Worm (Caenorhabditis elegans) whole organism, L3 larva: ENCODE measurements around the gene daf-42.
"Not testable (repeated sequence)": the region's sequence is repeated elsewhere in the genome, so short reads cannot be mapped to it uniquely, and the experiment has no call there.

ENCODE experiments used
- R02D3.7 ChIP-seq: fragments of 150-350 bp; optimal IDR thresholded peaks from 2 replicates; lab custom pipeline; 2014; ENCODE audit warnings: missing biosample characterization, missing genetic modification characterization
- ZK546.5 ChIP-seq: sonication (generic microtip); optimal IDR thresholded peaks from 2 replicates; lab custom pipeline; 2017; ENCODE audit warnings: missing biosample characterization, missing genetic modification characterization
- aly-2 ChIP-seq: fragments of 150-350 bp; optimal IDR thresholded peaks from 2 replicates; lab custom pipeline; 2014; ENCODE audit warnings: missing biosample characterization, missing genetic modification characterization
- ceh-16 ChIP-seq: sonication (generic microtip); optimal IDR thresholded peaks from 2 replicates; lab custom pipeline; 2017; ENCODE audit warnings: missing biosample characterization, missing genetic modification characterization
- ceh-28 ChIP-seq: fragments of 150-350 bp; optimal IDR thresholded peaks from 2 replicates; lab custom pipeline; 2014; ENCODE audit warnings: missing biosample characterization, missing genetic modification reagents, missing genetic modification characterization
- ceh-9 ChIP-seq: sonication (generic microtip); optimal IDR thresholded peaks from 2 replicates; lab custom pipeline; 2018; ENCODE audit warnings: missing biosample characterization, missing genetic modification characterization
- daf-12 ChIP-seq: fragments of 150-350 bp; optimal IDR thresholded peaks from 2 replicates; lab custom pipeline; 2014; ENCODE audit warnings: missing biosample characterization, missing genetic modification reagents, missing genetic modification characterization
- egl-27 ChIP-seq: sonication (generic microtip); optimal IDR thresholded peaks from 4 replicates; lab custom pipeline; 2017; ENCODE audit warnings: missing biosample characterization, missing genetic modification reagents, missing genetic modification characterization
- elt-2 ChIP-seq: sonication (generic microtip); optimal IDR thresholded peaks from 2 replicates; lab custom pipeline; 2016; ENCODE audit warnings: missing genetic modification reagents, mild to moderate bottlenecking, missing genetic modification characterization, missing compliant biosample characterization
- eor-1 ChIP-seq, 2 experiments: fragments of 150-350 bp; optimal IDR thresholded peaks; 2 replicates each; lab custom pipeline; 2014 to 2018; ENCODE audit warnings: missing biosample characterization in 2 of 2, missing genetic modification characterization in 2 of 2
- fkh-10 ChIP-seq: sonication (generic microtip); optimal IDR thresholded peaks from 2 replicates; lab custom pipeline; 2017; ENCODE audit warnings: missing biosample characterization, missing genetic modification reagents, missing genetic modification characterization
- fos-1 ChIP-seq: fragments of 150-350 bp; optimal IDR thresholded peaks from 2 replicates; lab custom pipeline; 2014; ENCODE audit warnings: missing biosample characterization, missing genetic modification characterization
- hmg-11 ChIP-seq: sonication (generic microtip); optimal IDR thresholded peaks from 2 replicates; lab custom pipeline; 2016; ENCODE audit warnings: missing genetic modification characterization, missing compliant biosample characterization
- lin-15B ChIP-seq: fragments of 150-350 bp; optimal IDR thresholded peaks from 2 replicates; lab custom pipeline; 2014; ENCODE audit warnings: missing biosample characterization, missing genetic modification characterization
- lin-39 ChIP-seq: fragments of 150-350 bp; optimal IDR thresholded peaks from 2 replicates; lab custom pipeline; 2018; ENCODE audit warnings: missing biosample characterization, missing genetic modification reagents, missing genetic modification characterization
- mml-1 ChIP-seq: fragments of 150-350 bp; sonication (generic microtip); optimal IDR thresholded peaks from 3 replicates; lab custom pipeline; 2014; ENCODE audit warnings: missing biosample characterization, missing genetic modification characterization
- nfya-1 ChIP-seq: sonication (generic microtip); optimal IDR thresholded peaks from 2 replicates; lab custom pipeline; 2017; ENCODE audit warnings: missing genetic modification characterization, mild to moderate bottlenecking, missing compliant biosample characterization, antibody characterized with exemption, moderate library complexity; ENCODE audit not compliant: insufficient read depth
- nhr-11 ChIP-seq: fragments of 150-350 bp; optimal IDR thresholded peaks from 2 replicates; lab custom pipeline; 2014; ENCODE audit warnings: missing biosample characterization, missing genetic modification characterization
- nhr-12 ChIP-seq: fragments of 150-350 bp; optimal IDR thresholded peaks from 2 replicates; lab custom pipeline; 2014; ENCODE audit warnings: missing biosample characterization, missing genetic modification characterization
- nhr-23 ChIP-seq: fragments of 150-350 bp; optimal IDR thresholded peaks from 2 replicates; lab custom pipeline; 2014; ENCODE audit warnings: missing biosample characterization, missing genetic modification reagents, missing genetic modification characterization
- nhr-25 ChIP-seq: sonication (generic microtip); optimal IDR thresholded peaks from 2 replicates; lab custom pipeline; 2017; ENCODE audit warnings: missing biosample characterization, missing genetic modification characterization
- nhr-28 ChIP-seq: fragments of 150-350 bp; optimal IDR thresholded peaks from 2 replicates; lab custom pipeline; 2014; ENCODE audit warnings: missing biosample characterization, missing genetic modification characterization
- nhr-43 ChIP-seq: sonication (generic microtip); optimal IDR thresholded peaks from 2 replicates; lab custom pipeline; 2016; ENCODE audit warnings: mild to moderate bottlenecking, missing genetic modification characterization, missing compliant biosample characterization; ENCODE audit not compliant: poor library complexity, severe bottlenecking
- nhr-67 ChIP-seq: fragments of 150-350 bp; optimal IDR thresholded peaks from 2 replicates; lab custom pipeline; 2014; ENCODE audit warnings: missing biosample characterization, missing genetic modification characterization
- pha-4 ChIP-seq: fragments of 150-350 bp; optimal IDR thresholded peaks from 2 replicates; lab custom pipeline; 2014; ENCODE audit warnings: missing biosample characterization, missing genetic modification reagents, missing genetic modification characterization
- pqm-1 ChIP-seq: fragments of 150-350 bp; optimal IDR thresholded peaks from 2 replicates; lab custom pipeline; 2017; ENCODE audit warnings: missing biosample characterization, missing genetic modification characterization, inconsistent platforms
- sea-2 ChIP-seq: fragments of 150-350 bp; sonication (generic microtip); optimal IDR thresholded peaks from 4 replicates; lab custom pipeline; 2014; ENCODE audit warnings: missing biosample characterization, missing genetic modification reagents, missing genetic modification characterization
- skn-1 ChIP-seq: fragments of 150-350 bp; optimal IDR thresholded peaks from 2 replicates; lab custom pipeline; 2014; ENCODE audit warnings: missing biosample characterization, missing genetic modification characterization
- snpc-4 ChIP-seq: fragments of 150-350 bp; optimal IDR thresholded peaks from 2 replicates; lab custom pipeline; 2014; ENCODE audit warnings: missing biosample characterization, missing genetic modification characterization
- tbx-2 ChIP-seq: sonication (generic microtip); optimal IDR thresholded peaks from 2 replicates; lab custom pipeline; 2016; ENCODE audit warnings: mild to moderate bottlenecking, missing genetic modification characterization, missing compliant biosample characterization
- unc-39 ChIP-seq: sonication (generic microtip); optimal IDR thresholded peaks from 4 replicates; lab custom pipeline; 2017; ENCODE audit warnings: missing biosample characterization, missing genetic modification characterization
- zag-1 ChIP-seq: fragments of 150-350 bp; optimal IDR thresholded peaks from 2 replicates; lab custom pipeline; 2014; ENCODE audit warnings: missing biosample characterization, missing genetic modification characterization
- ztf-11 ChIP-seq: fragments of 150-350 bp; optimal IDR thresholded peaks from 2 replicates; lab custom pipeline; 2014; ENCODE audit warnings: missing biosample characterization, missing genetic modification characterization
- ztf-4 ChIP-seq: fragments of 150-350 bp; optimal IDR thresholded peaks from 2 replicates; lab custom pipeline; 2014; ENCODE audit warnings: missing biosample characterization, missing genetic modification characterization

Gene daf-42

DNA sequence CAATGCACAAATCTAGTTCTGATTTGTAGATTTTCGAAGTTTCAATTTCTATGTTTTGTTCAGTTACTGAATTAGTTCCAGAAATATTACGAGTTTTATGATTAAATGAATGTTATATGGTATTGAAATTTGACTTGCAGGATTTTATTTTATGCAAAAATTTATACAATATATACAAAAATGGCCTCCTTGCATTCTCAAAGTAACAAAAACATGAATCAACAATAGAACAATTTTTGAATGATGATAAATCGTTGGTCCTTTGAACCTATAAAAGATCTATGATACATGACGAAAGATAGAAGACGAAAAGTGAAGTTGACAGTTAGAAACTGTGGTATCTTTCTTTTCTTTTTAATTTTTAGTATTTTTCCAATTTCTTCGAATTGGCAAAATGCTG, 29.9 kb upstream of the daf-42 start, which contains the start of gene T12B3.2:
TSS of gene T12B3.2 (plus strand) at position 301 of the 400 bp plus-strand sequence.
- no peak for TF ChIP-seq unc-39 (tag; lab: Kevin White, UChicago)
- peak; percentile 1 for TF ChIP-seq elt-2 (tag; lab: Kevin White, UChicago)
- no peak for TF ChIP-seq R02D3.7 (tag; lab: Kevin White, UChicago)
- TF ChIP-seq pha-4 (tag; lab: Kevin White, UChicago), result no peak

DNA sequence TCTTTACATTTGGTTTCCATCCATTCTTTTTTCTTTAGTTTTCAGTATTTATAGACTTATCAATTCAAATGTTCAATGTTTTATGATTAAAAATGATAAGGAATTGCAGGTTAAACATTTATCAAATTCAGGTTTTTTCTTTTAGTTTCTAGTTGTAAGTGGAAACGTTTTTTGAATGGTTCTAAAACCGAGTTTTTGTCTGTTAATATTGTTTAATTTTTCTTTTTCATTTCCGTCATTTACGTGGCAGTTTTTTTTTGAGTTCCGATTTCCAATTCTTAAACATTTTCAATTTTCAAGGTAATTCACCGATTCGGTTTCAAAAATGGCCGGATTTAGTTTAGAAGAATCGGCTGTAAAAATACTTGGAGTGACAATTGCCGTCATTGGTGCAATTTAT, 28.2 kb upstream of the daf-42 start, which contains the start of gene T12B3.3:
TSS of gene T12B3.3 (plus strand) at position 301 of the 400 bp plus-strand sequence.
- TF ChIP-seq ztf-11 (tag; lab: Kevin White, UChicago); mml-1; nhr-12 (tag; lab: Kevin White, UChicago): not testable (repeated sequence)

DNA sequence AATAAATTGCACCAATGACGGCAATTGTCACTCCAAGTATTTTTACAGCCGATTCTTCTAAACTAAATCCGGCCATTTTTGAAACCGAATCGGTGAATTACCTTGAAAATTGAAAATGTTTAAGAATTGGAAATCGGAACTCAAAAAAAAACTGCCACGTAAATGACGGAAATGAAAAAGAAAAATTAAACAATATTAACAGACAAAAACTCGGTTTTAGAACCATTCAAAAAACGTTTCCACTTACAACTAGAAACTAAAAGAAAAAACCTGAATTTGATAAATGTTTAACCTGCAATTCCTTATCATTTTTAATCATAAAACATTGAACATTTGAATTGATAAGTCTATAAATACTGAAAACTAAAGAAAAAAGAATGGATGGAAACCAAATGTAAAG, 18.4 kb upstream of the daf-42 start, which contains the start of gene Y40C5A.4:
TSS of gene Y40C5A.4 (minus strand) at position 101 of the 400 bp plus-strand sequence.
- TF ChIP-seq hmg-11; ztf-4 (tag; lab: Kevin White, UChicago); pqm-1 (tag; lab: Kevin White, UChicago): not testable (repeated sequence)

DNA sequence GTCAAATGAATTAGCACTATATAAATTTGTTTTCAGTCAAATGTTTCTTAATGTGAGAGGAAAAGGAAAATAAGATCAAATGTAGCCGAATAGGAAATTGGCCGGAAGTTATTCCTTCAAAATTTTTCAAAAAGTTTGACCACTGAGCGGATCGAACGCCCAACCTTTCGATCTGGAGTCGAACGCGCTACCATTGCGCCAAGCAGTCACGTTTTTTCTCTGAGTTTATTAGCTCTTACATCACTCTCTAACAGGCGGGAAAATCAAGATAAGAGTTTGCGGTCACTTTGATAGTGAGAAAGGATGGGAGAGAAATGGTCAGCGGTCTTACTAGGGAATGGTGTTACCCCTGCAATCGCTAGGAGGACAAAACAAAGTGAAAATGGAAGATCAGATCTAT, 2.6 kb downstream of the daf-42 start:
- TF ChIP-seq elt-2 (tag; lab: Kevin White, UChicago) (peak; percentile 25), daf-12 (tag; lab: Kevin White, UChicago) (no peak), ZK546.5 (tag; lab: Kevin White, UChicago) (no peak), nhr-43 (peak; percentile 31)
- TF ChIP-seq, all 47 proteins: peak for 2

- TF ChIP-seq eor-1 (tag; optimal IDR thresholded peaks at IDR 0.05; lab: Kevin White, UChicago) (no peak), tbx-2 (tag; lab: Kevin White, UChicago) (no peak)
Observed at ce11 chrIV:7342144-7342543, 4.5 kb downstream of the daf-42 start.

ce11 chrIV:7339095-7339494, 7.6 kb downstream of the daf-42 start:
- no peak for TF ChIP-seq nhr-25
- no peak for TF ChIP-seq tbx-2 (tag; lab: Kevin White, UChicago)
- TF ChIP-seq nhr-23 (tag; lab: Kevin White, UChicago), result no peak
- TF ChIP-seq egl-27 (tag; lab: Kevin White, UChicago), result no peak
- no peak for TF ChIP-seq nhr-12 (tag; lab: Kevin White, UChicago)
- TF ChIP-seq ceh-16 (tag; lab: Kevin White, UChicago), result no peak
- TF ChIP-seq daf-12 (tag; lab: Kevin White, UChicago), result no peak
- TF ChIP-seq eor-1 (tag; optimal IDR thresholded peaks at IDR 0.05; lab: Kevin White, UChicago), result no peak
- TF ChIP-seq nhr-28 (tag; lab: Kevin White, UChicago), result no peak
- TF ChIP-seq fos-1 (tag; lab: Kevin White, UChicago), result no peak
- TF ChIP-seq fkh-10 (GFP tag; lab: Kevin White, UChicago), result no peak
- TF ChIP-seq lin-39 (tag; lab: Kevin White, UChicago), result no peak
- TF ChIP-seq ztf-11 (tag; lab: Kevin White, UChicago), result no peak

- TF ChIP-seq snpc-4 (tag; lab: Kevin White, UChicago), result no peak
- no peak for TF ChIP-seq hmg-11
- TF ChIP-seq zag-1, result no peak
- no peak for TF ChIP-seq ZK546.5 (tag; lab: Kevin White, UChicago)
- no peak for TF ChIP-seq skn-1 (tag; lab: Kevin White, UChicago)
- TF ChIP-seq nhr-11 (tag; lab: Kevin White, UChicago), result no peak
- TF ChIP-seq aly-2 (tag; lab: Kevin White, UChicago), result no peak
Observed at ce11 chrIV:7338042-7338441, 8.6 kb downstream of the daf-42 start.

ce11 chrIV:7332695-7333094, 14.0 kb downstream of the daf-42 start, which contains the start of gene ocr-4:
Gene ocr-4 (minus strand): TSS chrIV:7332795.
- TF ChIP-seq nfya-1, result no peak
- TF ChIP-seq lin-15B (tag; lab: Kevin White, UChicago), result no peak
- TF ChIP-seq hmg-11, result no peak
- TF ChIP-seq sea-2, result no peak
- TF ChIP-seq nhr-67 (tag; lab: Kevin White, UChicago), result no peak
- TF ChIP-seq ceh-28 (tag; lab: Kevin White, UChicago), result no peak
- no peak for TF ChIP-seq ceh-9 (tag; lab: Kevin White, UChicago)
